Worm (Caenorhabditis elegans) whole organism, L1 larva: ENCODE measurements around the gene F59B10.6.

Experiments used
- Y116A8C.19 ChIP-seq: sonication (generic microtip); optimal IDR thresholded peaks from 2 replicates; lab custom pipeline; 2016; ENCODE audit warnings: missing compliant biosample characterization, missing genetic modification characterization, borderline replicate concordance
- aly-2 ChIP-seq: fragments of 150-350 bp; optimal IDR thresholded peaks from 2 replicates; lab custom pipeline; 2014; ENCODE audit warnings: missing biosample characterization, missing genetic modification characterization
- ama-1 ChIP-seq: fragments of 150-350 bp; optimal IDR thresholded peaks from 2 replicates; lab custom pipeline; 2014
- lin-14 ChIP-seq: fragments of 200-800 bp; sonication (Bioruptor generic); optimal IDR thresholded peaks from 2 replicates; lab custom pipeline; 2018; ENCODE audit warnings: mild to moderate bottlenecking, missing genetic modification characterization, moderate library complexity, missing compliant biosample characterization
- lin-15B ChIP-seq: fragments of 150-350 bp; sonication (generic microtip); optimal IDR thresholded peaks from 3 replicates; lab custom pipeline; 2014; ENCODE audit warnings: missing biosample characterization, missing genetic modification characterization
- lir-3 ChIP-seq: sonication (generic microtip); optimal IDR thresholded peaks from 2 replicates; lab custom pipeline; 2016; ENCODE audit warnings: mild to moderate bottlenecking, missing genetic modification characterization, moderate library complexity, missing compliant biosample characterization; ENCODE audit not compliant: poor library complexity
- nhr-11 ChIP-seq: fragments of 150-350 bp; optimal IDR thresholded peaks from 2 replicates; lab custom pipeline; 2014; ENCODE audit warnings: missing biosample characterization, missing genetic modification characterization
- nhr-28 ChIP-seq: fragments of 150-350 bp; optimal IDR thresholded peaks from 2 replicates; lab custom pipeline; 2014; ENCODE audit warnings: missing biosample characterization, missing genetic modification characterization
- nhr-77 ChIP-seq: fragments of 150-350 bp; optimal IDR thresholded peaks from 2 replicates; lab custom pipeline; 2014; ENCODE audit warnings: missing biosample characterization, missing genetic modification characterization
- unc-86 ChIP-seq: sonication (generic microtip); optimal IDR thresholded peaks from 2 replicates; lab custom pipeline; 2016; ENCODE audit warnings: missing genetic modification characterization, missing compliant biosample characterization
- zag-1 ChIP-seq: fragments of 150-350 bp; optimal IDR thresholded peaks from 2 replicates; lab custom pipeline; 2014; ENCODE audit warnings: missing biosample characterization, missing genetic modification characterization
- ztf-4 ChIP-seq: fragments of 150-350 bp; optimal IDR thresholded peaks from 2 replicates; lab custom pipeline; 2014; ENCODE audit warnings: missing biosample characterization, missing genetic modification characterization

DNA sequence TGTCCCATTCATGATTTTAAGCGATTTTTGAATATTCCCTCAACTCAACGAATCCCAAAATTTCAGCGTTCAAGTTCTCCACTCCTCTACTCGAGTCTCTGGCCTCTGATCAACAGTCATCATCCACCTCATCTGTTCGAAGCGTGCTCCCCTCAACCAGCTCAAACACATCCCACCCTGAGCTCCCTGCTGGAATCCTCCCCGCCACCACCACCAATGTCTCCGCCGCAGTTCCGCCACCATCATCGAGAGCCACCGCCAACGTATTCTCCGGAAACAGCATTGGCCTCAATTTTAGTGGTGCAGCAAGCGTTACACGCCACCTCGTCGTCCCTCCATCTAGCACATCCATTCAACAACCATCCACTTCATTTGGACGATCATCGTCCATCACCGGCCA lies 7.3 kb upstream of the F59B10.6 start:
- TF ChIP-seq unc-86, result no peak
- no peak for TF ChIP-seq Y116A8C.19 (tag; lab: Kevin White, UChicago)
- no peak for TF ChIP-seq lir-3 (tag; lab: Kevin White, UChicago)
- no peak for TF ChIP-seq nhr-77 (tag; lab: Kevin White, UChicago)
- no peak for TF ChIP-seq ztf-4 (tag; lab: Kevin White, UChicago)
- no peak for TF ChIP-seq lin-15B (tag; lab: Kevin White, UChicago)
- no peak for TF ChIP-seq nhr-28 (tag; lab: Kevin White, UChicago)
- TF ChIP-seq zag-1, result no peak
- TF ChIP-seq lin-14, result no peak
- no peak for TF ChIP-seq nhr-11 (tag; lab: Kevin White, UChicago)
- no peak for TF ChIP-seq ama-1
- no peak for TF ChIP-seq aly-2 (tag; lab: Kevin White, UChicago)
